Comparison of ENCODE assay signal across 1 fruit fly cellular context in genomic region chrX:21322289-21322981, dm6.
TF ChIP-seq lines count a peak whose summit lies in the region.

No protein-coding gene starts in this region.

TF ChIP-seq in whole organism, embryonic, 481 proteins besides CTCF, POLR2A, EP300 and RAD21 (continued from another document):
- TF ChIP-seq ac (GFP tag; optimal IDR thresholded peaks at IDR 0.05; lab: Kevin White, UChicago) (no peak), al (GFP tag; IDR thresholded peaks at IDR 0.05; lab: Robert Waterston, UW) (peak; percentile 7; the same call in 1 of the 2 replicates), CG4360 (GFP tag; IDR thresholded peaks at IDR 0.05; lab: Robert Waterston, UW) (no peak), Sox100B (GFP tag; optimal IDR thresholded peaks at IDR 0.05; lab: Kevin White, UChicago) (peak; percentile 81), E2f1 (GFP tag; IDR thresholded peaks at IDR 0.05; lab: Robert Waterston, UW) (peak; percentile 60), crc (GFP tag; optimal IDR thresholded peaks at IDR 0.05; lab: Kevin White, UChicago) (no peak), sens-2 (GFP tag; IDR thresholded peaks at IDR 0.05; lab: Robert Waterston, UW) (no peak), CG12104 (GFP tag; optimal IDR thresholded peaks at IDR 0.05; lab: Kevin White, UChicago) (peak; percentile 73), CG2875 (GFP tag; optimal IDR thresholded peaks at IDR 0.05; lab: Kevin White, UChicago) (no peak), trem (tag; optimal IDR thresholded peaks at IDR 0.05; lab: Kevin White, UChicago) (peak; percentile 13), MBD-R2 (GFP tag; IDR thresholded peaks at IDR 0.05; lab: Robert Waterston, UW) (no peak; the same call in 1 of the 2 replicates), ttk (GFP tag; IDR thresholded peaks at IDR 0.05; lab: Robert Waterston, UW) (peak; percentile 33; the same call in 1 of the 2 replicates), CG1603 (tag; optimal IDR thresholded peaks at IDR 0.05; lab: Kevin White, UChicago) (no peak), bbx (GFP tag; IDR thresholded peaks at IDR 0.05; lab: Robert Waterston, UW; ENCODE audit: partially characterized antibody) (no peak), dati (GFP tag; IDR thresholded peaks at IDR 0.05; lab: Robert Waterston, UW) (no peak), CG11723 (GFP tag; optimal IDR thresholded peaks at IDR 0.05; lab: Kevin White, UChicago) (no peak), CG30431 (GFP tag; optimal IDR thresholded peaks at IDR 0.05; lab: Kevin White, UChicago) (no peak), CG30020 (tag; optimal IDR thresholded peaks at IDR 0.05; lab: Kevin White, UChicago) (peak; percentile 4), disco-r (GFP tag; optimal IDR thresholded peaks at IDR 0.05; lab: Kevin White, UChicago) (no peak), ab (GFP tag; optimal IDR thresholded peaks at IDR 0.05; lab: Kevin White, UChicago) (no peak), Nf-YC (tag; optimal IDR thresholded peaks at IDR 0.05; lab: Kevin White, UChicago) (peak; percentile 65), CG14965 (GFP tag; optimal IDR thresholded peaks at IDR 0.05; lab: Kevin White, UChicago; ENCODE audit: borderline replicate concordance) (no peak), schlank (tag; optimal IDR thresholded peaks at IDR 0.05; lab: Kevin White, UChicago) (no peak), Chrac-16 (GFP tag; optimal IDR thresholded peaks at IDR 0.05; lab: Kevin White, UChicago) (no peak), Ssrp (tag; optimal IDR thresholded peaks at IDR 0.05; lab: Kevin White, UChicago) (no peak), usp (GFP tag; optimal IDR thresholded peaks at IDR 0.05; lab: Kevin White, UChicago) (no peak), gce (GFP tag; IDR thresholded peaks at IDR 0.05; lab: Robert Waterston, UW) (no peak), CG17359 (tag; optimal IDR thresholded peaks at IDR 0.05; lab: Kevin White, UChicago) (peak; percentile 65), slbo (GFP tag; IDR thresholded peaks at IDR 0.05; lab: Robert Waterston, UW) (peak; percentile 27; the same call in 1 of the 2 replicates), CG11456 (GFP tag; IDR thresholded peaks at IDR 0.05; lab: Robert Waterston, UW) (no peak), CG8089 (GFP tag; optimal IDR thresholded peaks at IDR 0.05; lab: Kevin White, UChicago) (no peak), cad (GFP tag; optimal IDR thresholded peaks at IDR 0.05; lab: Kevin White, UChicago) (no peak), CG18599 (GFP tag; optimal IDR thresholded peaks at IDR 0.05; lab: Kevin White, UChicago) (peak; percentile 83), sna (GFP tag; IDR thresholded peaks at IDR 0.05; lab: Robert Waterston, UW; ENCODE audit: partially characterized antibody) (no peak), CG17568 (GFP tag; optimal IDR thresholded peaks at IDR 0.05; lab: Kevin White, UChicago) (no peak), CG10267 (tag; optimal IDR thresholded peaks at IDR 0.05; lab: Kevin White, UChicago) (peak; percentile 56), stwl (tag; optimal IDR thresholded peaks at IDR 0.05; lab: Kevin White, UChicago) (no peak), CG3847 (GFP tag; IDR thresholded peaks at IDR 0.05; lab: Robert Waterston, UW) (no peak), C15 (GFP tag; IDR thresholded peaks at IDR 0.05; lab: Robert Waterston, UW) (no peak), Pdp1 (GFP tag; optimal IDR thresholded peaks at IDR 0.05; lab: Kevin White, UChicago) (no peak)
